Worm (Caenorhabditis elegans): ENCODE measurements around the gene rbm-42.

- TF ChIP-seq dao-5 (tag; optimal IDR thresholded peaks at IDR 0.05) = no peak
- no peak for TF ChIP-seq him-1 (tag; optimal IDR thresholded peaks at IDR 0.05)
Measured at ce11 chrIII:5112998-5113397, 40.0 kb downstream of the rbm-42 start.

Data from whole organism, L4/young adult.